Worm (Caenorhabditis elegans) whole organism, midembryonic: ENCODE results near the gene C14A6.7.

Experiments
- T22C8.4 ChIP-seq: fragments of 200-800 bp; sonication (Bioruptor generic); IDR thresholded peaks from 2 replicates; pipeline ENCODE4 v1.3.6; 2022; ENCODE audit warnings: missing genetic modification characterization, missing compliant biosample characterization
- cog-1 ChIP-seq: sonication (generic microtip); optimal IDR thresholded peaks from 2 replicates; lab custom pipeline; 2016; ENCODE audit warnings: missing genetic modification characterization, missing compliant biosample characterization
- flt-1 ChIP-seq: fragments of 200-800 bp; sonication (Bioruptor generic); IDR thresholded peaks from 2 replicates; pipeline ENCODE4 v1.3.6; 2022; ENCODE audit warnings: missing genetic modification characterization, missing compliant biosample characterization
- klf-2 ChIP-seq: fragments of 200-800 bp; sonication (Bioruptor generic); conservative IDR thresholded peaks from 2 replicates; pipeline ENCODE4 v1.3.6; 2022; ENCODE audit warnings: missing genetic modification reagents, missing genetic modification characterization, missing compliant biosample characterization
- med-1 ChIP-seq: sonication (generic microtip); optimal IDR thresholded peaks from 2 replicates; lab custom pipeline; 2017; ENCODE audit warnings: missing genetic modification characterization, mild to moderate bottlenecking, missing compliant biosample characterization, antibody characterized with exemption, missing genetic modification reagents; ENCODE audit not compliant: insufficient read depth
- ref-1 ChIP-seq: fragments of 200-800 bp; sonication (Bioruptor generic); conservative IDR thresholded peaks from 2 replicates; pipeline ENCODE4 v1.3.6; 2022; ENCODE audit warnings: missing genetic modification reagents, missing genetic modification characterization, missing compliant biosample characterization
- tab-1 ChIP-seq: fragments of 200-800 bp; sonication (Bioruptor generic); IDR thresholded peaks from 2 replicates; pipeline ENCODE4 v1.3.6; 2022; ENCODE audit warnings: missing genetic modification characterization, missing compliant biosample characterization
- ztf-29 ChIP-seq: fragments of 200-800 bp; sonication (Bioruptor generic); IDR thresholded peaks from 2 replicates; pipeline ENCODE4 v1.3.6; 2022; ENCODE audit warnings: missing genetic modification reagents, missing genetic modification characterization, missing compliant biosample characterization

- TF ChIP-seq flt-1 (GFP tag; lab: Robert Waterston, UW) (no peak), tab-1 (GFP tag; lab: Robert Waterston, UW) (no peak), med-1 (GFP tag; lab: Kevin White, UChicago) (no peak), ztf-29 (GFP tag; lab: Robert Waterston, UW) (no peak), cog-1 (no peak), klf-2 (GFP tag; lab: Robert Waterston, UW) (no peak), ref-1 (GFP tag; lab: Robert Waterston, UW) (no peak), T22C8.4 (GFP tag; lab: Robert Waterston, UW) (no peak)
Measured at ce11 chrV:18137679-18138078, 30.5 kb downstream of the C14A6.7 start.
